Fruit fly (Drosophila melanogaster) whole organism, prepupa: ENCODE results near the gene RpS19b.

Experiments used
- Blimp-1 ChIP-seq: fragments of 200-800 bp; sonication (Bioruptor generic); optimal IDR thresholded peaks from 3 replicates; lab custom pipeline; 2017; ENCODE audit warnings: missing biosample characterization, missing genetic modification characterization, mild to moderate bottlenecking, moderate library complexity, missing genetic modification reagents
- CG10631 ChIP-seq: fragments of 200-800 bp; sonication (Bioruptor generic); optimal IDR thresholded peaks from 2 replicates; lab custom pipeline; 2016; ENCODE audit warnings: missing biosample characterization, missing genetic modification characterization
- CG11762 ChIP-seq: fragments of 200-800 bp; sonication (Bioruptor generic); optimal IDR thresholded peaks from 3 replicates; lab custom pipeline; 2016; ENCODE audit warnings: missing biosample characterization, missing genetic modification characterization; ENCODE audit not compliant: insufficient read depth
- CG11902 ChIP-seq: fragments of 200-800 bp; sonication (Bioruptor generic); optimal IDR thresholded peaks from 3 replicates; lab custom pipeline; 2016; ENCODE audit warnings: missing biosample characterization, missing genetic modification characterization
- CG15336 ChIP-seq: fragments of 200-800 bp; sonication (Bioruptor generic); IDR thresholded peaks from 2 replicates; pipeline ENCODE4 v1.3.6; 2022; ENCODE audit warnings: missing biosample characterization, missing genetic modification characterization
- CG1621 ChIP-seq: fragments of 200-800 bp; sonication (Bioruptor generic); optimal IDR thresholded peaks from 3 replicates; lab custom pipeline; 2018; ENCODE audit warnings: missing biosample characterization, mild to moderate bottlenecking, missing genetic modification characterization
- CG16779 ChIP-seq: fragments of 200-800 bp; sonication (Bioruptor generic); optimal IDR thresholded peaks from 3 replicates; lab custom pipeline; 2017; ENCODE audit warnings: missing biosample characterization, mild to moderate bottlenecking, missing genetic modification characterization
- CG3032 ChIP-seq: fragments of 200-800 bp; optimal IDR thresholded peaks from 2 replicates; lab custom pipeline; 2019; ENCODE audit warnings: missing biosample characterization, mild to moderate bottlenecking, missing genetic modification characterization, moderate library complexity
- CG32006 ChIP-seq: fragments of 200-800 bp; sonication (Bioruptor generic); optimal IDR thresholded peaks from 3 replicates; lab custom pipeline; 2017; ENCODE audit warnings: missing biosample characterization, mild to moderate bottlenecking, missing genetic modification characterization
- CG34406 ChIP-seq: fragments of 200-800 bp; sonication (Bioruptor generic); optimal IDR thresholded peaks from 3 replicates; lab custom pipeline; 2016; ENCODE audit warnings: missing biosample characterization, missing genetic modification characterization
- CG3919 ChIP-seq: fragments of 200-800 bp; sonication (Bioruptor generic); optimal IDR thresholded peaks from 3 replicates; lab custom pipeline; 2016; ENCODE audit warnings: missing biosample characterization, missing genetic modification characterization
- CG4318 ChIP-seq: fragments of 200-800 bp; sonication (Bioruptor generic); optimal IDR thresholded peaks from 3 replicates; lab custom pipeline; 2017; ENCODE audit warnings: missing biosample characterization, mild to moderate bottlenecking, missing genetic modification characterization
- CG6276 ChIP-seq: fragments of 200-800 bp; sonication (Bioruptor generic); optimal IDR thresholded peaks from 2 replicates; lab custom pipeline; 2017; ENCODE audit warnings: missing biosample characterization, mild to moderate bottlenecking, missing genetic modification characterization
- CG6792 ChIP-seq: fragments of 200-800 bp; sonication (Bioruptor generic); optimal IDR thresholded peaks from 3 replicates; lab custom pipeline; 2016; ENCODE audit warnings: missing biosample characterization, missing genetic modification characterization
- CG6854 ChIP-seq: fragments of 200-800 bp; sonication (Bioruptor generic); optimal IDR thresholded peaks from 2 replicates; lab custom pipeline; 2017; ENCODE audit warnings: missing biosample characterization, mild to moderate bottlenecking, missing genetic modification characterization
- CG7368 ChIP-seq: fragments of 200-800 bp; sonication (Bioruptor generic); optimal IDR thresholded peaks from 3 replicates; lab custom pipeline; 2016; ENCODE audit warnings: missing biosample characterization, missing genetic modification characterization
- CG8119 ChIP-seq: fragments of 200-800 bp; sonication (Bioruptor generic); IDR thresholded peaks from 3 replicates; pipeline ENCODE4 v1.3.6; 2022; ENCODE audit warnings: missing biosample characterization, missing genetic modification characterization
- CG8319 ChIP-seq: fragments of 200-800 bp; sonication (Bioruptor generic); optimal IDR thresholded peaks from 3 replicates; lab custom pipeline; 2016; ENCODE audit warnings: missing biosample characterization, missing genetic modification characterization
- CG8632 ChIP-seq: fragments of 200-800 bp; sonication (Bioruptor generic); optimal IDR thresholded peaks from 3 replicates; lab custom pipeline; 2016; ENCODE audit warnings: missing biosample characterization, missing genetic modification characterization
- Eip78C ChIP-seq: fragments of 200-800 bp; sonication (Bioruptor generic); peaks from one replicate; lab custom pipeline; 2016; ENCODE audit warnings: missing biosample characterization, missing genetic modification characterization
- Eip93F ChIP-seq: fragments of 200-800 bp; sonication (Bioruptor generic); optimal IDR thresholded peaks from 2 replicates; lab custom pipeline; 2016; ENCODE audit warnings: missing biosample characterization, mild to moderate bottlenecking, missing genetic modification characterization
- Ets21C ChIP-seq: fragments of 200-800 bp; sonication (Bioruptor generic); optimal IDR thresholded peaks from 3 replicates; lab custom pipeline; 2016; ENCODE audit warnings: missing biosample characterization, missing genetic modification characterization
- Ets96B ChIP-seq: fragments of 200-800 bp; optimal IDR thresholded peaks from 2 replicates; lab custom pipeline; 2019; ENCODE audit warnings: missing biosample characterization, mild to moderate bottlenecking, missing genetic modification characterization, moderate library complexity
- Gug ChIP-seq: fragments of 200-800 bp; sonication (Bioruptor generic); IDR thresholded peaks from 2 replicates; pipeline ENCODE4 v1.3.6; 2022; ENCODE audit warnings: missing biosample characterization, missing genetic modification characterization
- Hr38 ChIP-seq: sonication (Bioruptor generic); optimal IDR thresholded peaks from 2 replicates; lab custom pipeline; 2016; ENCODE audit warnings: missing biosample characterization, missing genetic modification characterization
- Hr4 ChIP-seq: fragments of 200-800 bp; sonication (Bioruptor generic); optimal IDR thresholded peaks from 3 replicates; lab custom pipeline; 2016; ENCODE audit warnings: missing biosample characterization, missing genetic modification characterization
- Lpt ChIP-seq: fragments of 200-800 bp; sonication (Bioruptor generic); optimal IDR thresholded peaks from 3 replicates; lab custom pipeline; 2016; ENCODE audit warnings: missing biosample characterization, missing genetic modification characterization
- Met ChIP-seq: fragments of 200-800 bp; sonication (Bioruptor generic); optimal IDR thresholded peaks from 3 replicates; lab custom pipeline; 2016; ENCODE audit warnings: missing biosample characterization, missing genetic modification characterization
- OdsH ChIP-seq: fragments of 200-800 bp; sonication (Bioruptor generic); optimal IDR thresholded peaks from 3 replicates; lab custom pipeline; 2016; ENCODE audit warnings: missing biosample characterization, missing genetic modification characterization
- Sox102F ChIP-seq: fragments of 200-800 bp; sonication (Bioruptor generic); optimal IDR thresholded peaks from 2 replicates; lab custom pipeline; 2016; ENCODE audit warnings: missing biosample characterization, mild to moderate bottlenecking, missing genetic modification characterization
- Sox15 ChIP-seq: fragments of 200-800 bp; sonication (Bioruptor generic); optimal IDR thresholded peaks from 3 replicates; lab custom pipeline; 2016; ENCODE audit warnings: missing biosample characterization, missing genetic modification characterization
- achi ChIP-seq: fragments of 200-800 bp; sonication (Bioruptor generic); optimal IDR thresholded peaks from 3 replicates; lab custom pipeline; 2016; ENCODE audit warnings: missing biosample characterization, missing genetic modification characterization
- acj6 ChIP-seq: fragments of 200-800 bp; sonication (Bioruptor generic); optimal IDR thresholded peaks from 3 replicates; lab custom pipeline; 2016; ENCODE audit warnings: missing biosample characterization, missing genetic modification characterization
- cyc ChIP-seq: fragments of 200-800 bp; sonication (Bioruptor generic); optimal IDR thresholded peaks from 3 replicates; lab custom pipeline; 2016; ENCODE audit warnings: missing biosample characterization, missing genetic modification characterization
- dac ChIP-seq: fragments of 200-800 bp; sonication (Bioruptor generic); optimal IDR thresholded peaks from 2 replicates; lab custom pipeline; 2017; ENCODE audit warnings: missing biosample characterization, mild to moderate bottlenecking, missing genetic modification characterization
- dsx ChIP-seq: fragments of 200-800 bp; optimal IDR thresholded peaks from 3 replicates; lab custom pipeline; 2019; ENCODE audit warnings: missing biosample characterization, mild to moderate bottlenecking, missing genetic modification characterization, moderate library complexity; ENCODE audit not compliant: poor library complexity, severe bottlenecking
- eg ChIP-seq: fragments of 200-800 bp; sonication (Bioruptor generic); IDR thresholded peaks from 3 replicates; pipeline ENCODE4 v1.3.6; 2022; ENCODE audit warnings: missing biosample characterization, missing genetic modification characterization
- esn ChIP-seq: fragments of 200-800 bp; sonication (Bioruptor generic); optimal IDR thresholded peaks from 2 replicates; lab custom pipeline; 2016; ENCODE audit warnings: missing biosample characterization, mild to moderate bottlenecking, missing genetic modification characterization, moderate library complexity
- fd59A ChIP-seq: fragments of 200-800 bp; sonication (Bioruptor generic); optimal IDR thresholded peaks from 2 replicates; lab custom pipeline; 2017; ENCODE audit warnings: missing biosample characterization, mild to moderate bottlenecking, missing genetic modification characterization, missing genetic modification reagents
- fd85E ChIP-seq: fragments of 200-800 bp; sonication (Bioruptor generic); optimal IDR thresholded peaks from 3 replicates; lab custom pipeline; 2016; ENCODE audit warnings: missing biosample characterization, missing genetic modification characterization
- fkh ChIP-seq: fragments of 200-800 bp; sonication (Bioruptor generic); optimal IDR thresholded peaks from 3 replicates; lab custom pipeline; 2017; ENCODE audit warnings: missing biosample characterization, mild to moderate bottlenecking, missing genetic modification characterization, moderate library complexity
- lz ChIP-seq: fragments of 200-800 bp; sonication (Bioruptor generic); optimal IDR thresholded peaks from 3 replicates; lab custom pipeline; 2016; ENCODE audit warnings: missing biosample characterization, missing genetic modification characterization
- net ChIP-seq: fragments of 200-800 bp; sonication (Bioruptor generic); optimal IDR thresholded peaks from 3 replicates; lab custom pipeline; 2016; ENCODE audit warnings: missing biosample characterization, missing genetic modification characterization
- pdm3 ChIP-seq: fragments of 200-800 bp; sonication (Bioruptor generic); optimal IDR thresholded peaks from 3 replicates; lab custom pipeline; 2016; ENCODE audit warnings: missing biosample characterization, missing genetic modification characterization
- salr ChIP-seq, 2 experiments: fragments of 200-800 bp; sonication (Bioruptor generic); optimal IDR thresholded peaks; 3 replicates each; lab custom pipeline; 2016 to 2018; ENCODE audit warnings: missing biosample characterization in 2 of 2, missing genetic modification characterization in 2 of 2, mild to moderate bottlenecking in 1 of 2
- spab ChIP-seq: fragments of 200-800 bp; sonication (Bioruptor generic); optimal IDR thresholded peaks from 2 replicates; lab custom pipeline; 2017; ENCODE audit warnings: missing biosample characterization, mild to moderate bottlenecking, missing genetic modification characterization, missing genetic modification reagents
- ss ChIP-seq, 2 experiments: fragments of 200-800 bp; sonication (Bioruptor generic); optimal IDR thresholded peaks; 2 replicates in 1 of 2; 3 replicates in 1 of 2; lab custom pipeline; 2017 to 2018; ENCODE audit warnings: mild to moderate bottlenecking in 2 of 2, missing biosample characterization in 2 of 2, missing genetic modification characterization in 2 of 2, moderate library complexity in 1 of 2
- vri ChIP-seq: fragments of 200-800 bp; sonication (Bioruptor generic); optimal IDR thresholded peaks from 3 replicates; lab custom pipeline; 2016; ENCODE audit warnings: missing biosample characterization, mild to moderate bottlenecking, missing genetic modification characterization

The RpS19b gene

dm6 chr3R:23910260-23910887 lies 23.0 kb downstream of the RpS19b start:
- TF ChIP-seq Hr4: peak; percentile 70
- TF ChIP-seq dac (GFP tag; lab: Kevin White, UChicago): peak; percentile 2
- peak; percentile 35 for TF ChIP-seq CG6276 (GFP tag; lab: Kevin White, UChicago)
- no peak for TF ChIP-seq Sox102F (GFP tag; lab: Kevin White, UChicago)
- TF ChIP-seq eg (GFP tag; lab: Robert Waterston, UW): peak; percentile 40; the same call in 1 of the 3 replicates
- TF ChIP-seq CG3919: peak; percentile 2
- TF ChIP-seq CG15336 (GFP tag; lab: Robert Waterston, UW): peak; percentile 75
- TF ChIP-seq CG8119: peak; percentile 59; the same call in 1 of the 3 replicates
- TF ChIP-seq CG4318: peak; percentile 14
- no peak for TF ChIP-seq ss (GFP tag; optimal IDR thresholded peaks at IDR 0.05; lab: Kevin White, UChicago)
- peak; percentile 68 for TF ChIP-seq CG32006 (GFP tag; lab: Kevin White, UChicago)
- TF ChIP-seq OdsH (GFP tag; lab: Kevin White, UChicago): peak; percentile 13
- peak; percentile 42 for TF ChIP-seq Eip78C (GFP tag; lab: Kevin White, UChicago)
- no peak for TF ChIP-seq acj6

- TF ChIP-seq cyc (GFP tag; lab: Kevin White, UChicago) (peak; percentile 29), achi (GFP tag; lab: Kevin White, UChicago) (peak; percentile 76), esn (GFP tag; lab: Kevin White, UChicago) (peak; percentile 84), CG7368 (GFP tag; lab: Kevin White, UChicago) (peak; percentile 62), ss (GFP tag; optimal IDR thresholded peaks at IDR 0.05; lab: Kevin White, UChicago) (peak in 1 of 2 experiments; percentile 88), fd85E (GFP tag; lab: Kevin White, UChicago) (peak; percentile 18), vri (GFP tag; lab: Kevin White, UChicago) (peak; percentile 45), CG16779 (tag; lab: Kevin White, UChicago) (peak; percentile 19), CG10631 (GFP tag; lab: Kevin White, UChicago) (peak; percentile 73), Ets96B (tag; lab: Kevin White, UChicago) (peak; percentile 81), Met (peak; percentile 62), Eip93F (GFP tag; lab: Kevin White, UChicago) (no peak), CG8632 (GFP tag; lab: Kevin White, UChicago) (peak; percentile 86), CG6854 (GFP tag; lab: Kevin White, UChicago) (peak; percentile 26), dsx (peak; percentile 68), net (GFP tag; lab: Kevin White, UChicago) (peak; percentile 80), Sox102F (GFP tag; lab: Kevin White, UChicago) (peak; percentile 84), CG34406 (GFP tag; lab: Kevin White, UChicago) (peak; percentile 88), CG4318 (no peak), Hr4 (no peak), Blimp-1 (peak; percentile 19), CG3032 (peak; percentile 73), dac (GFP tag; lab: Kevin White, UChicago) (no peak), fkh (GFP tag; lab: Kevin White, UChicago) (peak; percentile 87), Ets21C (GFP tag; lab: Kevin White, UChicago) (peak; percentile 70), Sox15 (GFP tag; lab: Kevin White, UChicago) (peak; percentile 77), pdm3 (GFP tag; lab: Kevin White, UChicago) (peak; percentile 81), spab (GFP tag; lab: Kevin White, UChicago) (peak; percentile 81), CG8119 (0 out of 3 replicates have a peak, but pooled peaks have one; percentile 22), fd59A (GFP tag; lab: Kevin White, UChicago) (peak; percentile 84), salr (GFP tag; optimal IDR thresholded peaks at IDR 0.05; lab: Kevin White, UChicago) (peak; percentile 54 to 60), CG11902 (GFP tag; lab: Kevin White, UChicago) (peak; percentile 77), CG8319 (GFP tag; lab: Kevin White, UChicago) (peak; percentile 60), Gug (GFP tag; lab: Robert Waterston, UW) (no peak), Lpt (GFP tag; lab: Kevin White, UChicago) (no peak), Hr38 (GFP tag; lab: Kevin White, UChicago) (no peak), CG11762 (GFP tag; lab: Kevin White, UChicago) (peak; percentile 32), Eip78C (GFP tag; lab: Kevin White, UChicago) (peak; percentile 94), CG6792 (GFP tag; lab: Kevin White, UChicago) (peak; percentile 83), lz (GFP tag; lab: Kevin White, UChicago) (peak; percentile 71), CG1621 (tag; lab: Kevin White, UChicago) (peak; percentile 69)
Measured at dm6 chr3R:23909347-23909862, 23.9 kb downstream of the RpS19b start.
